Fruit fly (Drosophila melanogaster) ovary, adult (tissue): ENCODE data around the gene CG1889.

Source experiments
- CG17801 ChIP-seq: fragments of 200-800 bp; optimal IDR thresholded peaks from 2 replicates; lab custom pipeline; 2019; ENCODE audit warnings: missing biosample characterization, mild to moderate bottlenecking, missing genetic modification characterization, moderate library complexity; ENCODE audit not compliant: partially characterized antibody

The CG1889 gene

DNA sequence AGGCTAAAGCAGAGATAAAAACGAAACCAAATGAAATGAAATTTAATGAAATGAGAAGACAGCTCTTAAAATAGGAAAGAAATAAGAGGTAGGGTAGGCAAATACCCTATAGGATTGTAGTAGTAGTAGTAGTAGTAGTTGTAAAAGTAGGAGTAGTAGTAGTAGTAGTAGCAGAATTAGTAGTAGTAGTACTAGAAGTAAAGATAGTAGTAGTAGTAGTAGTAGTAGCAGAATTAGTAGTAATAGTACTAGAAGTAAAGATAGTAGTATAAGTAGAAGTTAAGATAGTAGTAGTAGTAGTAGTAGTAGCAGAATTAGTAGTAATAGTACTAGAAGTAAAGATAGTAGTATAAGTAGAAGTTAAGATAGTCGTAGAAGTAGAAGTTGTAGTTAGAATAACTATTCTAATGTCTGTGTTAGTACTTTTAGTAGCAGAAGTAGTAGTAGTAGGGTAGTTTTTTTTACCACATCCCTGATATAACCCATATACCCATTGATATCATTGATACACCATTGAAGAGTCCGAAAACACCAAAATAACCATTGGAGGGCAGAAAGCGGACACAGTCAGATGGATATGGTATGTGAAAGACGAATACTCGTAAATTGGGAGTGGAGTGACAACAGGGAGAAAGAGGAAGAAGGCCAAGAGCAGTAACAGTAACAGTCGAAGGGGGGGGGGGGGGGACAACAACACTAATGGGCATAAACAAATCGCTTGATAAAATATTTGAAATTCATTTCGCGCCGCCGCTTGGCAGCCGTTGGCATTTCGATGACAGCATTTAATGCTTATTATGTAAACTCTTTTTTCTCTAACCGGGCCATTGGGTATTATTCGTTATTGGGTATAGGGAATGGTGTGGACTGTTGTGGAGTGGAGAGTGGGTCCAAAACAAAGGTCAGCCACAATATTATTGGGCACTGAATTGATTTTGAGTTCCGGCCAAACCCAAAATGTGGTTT is 50.0 kb downstream of the CG1889 start:
- no peak for TF ChIP-seq CG17801 (GFP tag; lab: Kevin White, UChicago)
